Worm (Caenorhabditis elegans): ENCODE measurements around the gene C25F9.12.

Gene C25F9.12

ce11 chrV:19402855-19403254 lies at the start of gene C25F9.12:
Gene C25F9.12 (minus strand): TSS chrV:19402955.
- TF ChIP-seq klf-2 (GFP tag; conservative IDR thresholded peaks at IDR 0.05) (no peak), cog-1 (tag; optimal IDR thresholded peaks at IDR 0.05) (no peak), T22C8.4 (GFP tag; IDR thresholded peaks at IDR 0.05) (no peak), ztf-23 (GFP tag; IDR thresholded peaks at IDR 0.05) (no peak)

DNA sequence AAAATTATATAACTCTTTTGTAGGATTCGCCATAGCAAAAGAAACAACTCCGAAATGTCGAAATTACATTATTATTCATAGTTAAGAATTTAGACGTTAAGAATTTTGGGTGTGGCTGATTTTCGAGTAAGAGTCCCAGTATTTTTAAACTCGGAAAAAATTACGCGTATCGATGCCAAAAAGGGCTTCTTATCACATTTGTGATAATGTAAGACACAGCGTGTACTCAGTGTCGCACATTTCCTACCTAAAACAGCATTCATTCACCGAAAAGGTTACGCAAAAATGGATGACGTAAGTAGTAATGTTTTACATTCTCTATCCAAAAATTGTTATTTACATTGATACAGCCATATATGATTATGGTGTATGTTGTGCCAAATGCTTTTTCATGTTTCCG lies 46.8 kb upstream of the C25F9.12 start, which contains the start of gene M04C3.5:
Gene M04C3.5, plus strand, starts transcription at position 190 of the 400 bp plus-strand sequence.
- TF ChIP-seq tab-1 (GFP tag; IDR thresholded peaks at IDR 0.05) (no peak), ref-1 (GFP tag; conservative IDR thresholded peaks at IDR 0.05) (no peak), T22C8.4 (GFP tag; IDR thresholded peaks at IDR 0.05) (no peak), ztf-29 (GFP tag; IDR thresholded peaks at IDR 0.05) (no peak), med-1 (GFP tag; optimal IDR thresholded peaks at IDR 0.05; ENCODE audit: insufficient read depth) (no peak), klf-2 (GFP tag; conservative IDR thresholded peaks at IDR 0.05) (no peak), flt-1 (GFP tag; IDR thresholded peaks at IDR 0.05) (no peak), cog-1 (tag; optimal IDR thresholded peaks at IDR 0.05) (no peak), ztf-23 (GFP tag; IDR thresholded peaks at IDR 0.05) (no peak)

- TF ChIP-seq tab-1 (GFP tag; IDR thresholded peaks at IDR 0.05) (no peak), med-1 (GFP tag; optimal IDR thresholded peaks at IDR 0.05; ENCODE audit: insufficient read depth) (no peak), flt-1 (GFP tag; IDR thresholded peaks at IDR 0.05) (no peak), klf-2 (GFP tag; conservative IDR thresholded peaks at IDR 0.05) (no peak), ref-1 (GFP tag; conservative IDR thresholded peaks at IDR 0.05) (no peak), cog-1 (tag; optimal IDR thresholded peaks at IDR 0.05) (no peak), ztf-29 (GFP tag; IDR thresholded peaks at IDR 0.05) (no peak), T22C8.4 (GFP tag; IDR thresholded peaks at IDR 0.05) (no peak), ztf-23 (GFP tag; IDR thresholded peaks at IDR 0.05) (no peak)
Measured at ce11 chrV:19448805-19449204, 46.0 kb upstream of the C25F9.12 start, which contains the start of gene M04C3.2. Gene M04C3.2 (minus strand): TSS chrV:19448905.

DNA sequence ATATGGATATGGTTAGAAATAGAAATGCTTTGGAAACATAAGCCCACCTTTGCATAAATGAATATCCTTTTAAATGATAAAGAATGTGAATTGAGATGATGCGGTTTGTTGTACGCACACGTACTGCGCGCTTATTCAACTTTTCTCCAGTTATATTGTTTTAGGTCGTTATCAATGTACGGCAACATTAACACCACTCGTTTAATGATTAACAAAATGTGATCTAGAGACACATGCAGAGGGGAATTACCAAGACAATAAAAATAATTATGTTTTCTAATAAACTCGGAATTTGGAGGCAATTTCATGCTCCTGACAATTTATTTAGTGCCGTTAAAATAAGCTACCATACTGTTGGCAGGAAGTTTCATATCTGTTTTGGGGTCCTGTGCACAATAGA lies 42.7 kb upstream of the C25F9.12 start, which contains the start of gene M04C3.1:
Gene M04C3.1, minus strand, starts transcription at position 164 of the 400 bp plus-strand sequence.
- TF ChIP-seq cog-1 (tag; optimal IDR thresholded peaks at IDR 0.05) (no peak), tab-1 (GFP tag; IDR thresholded peaks at IDR 0.05) (no peak), ztf-23 (GFP tag; IDR thresholded peaks at IDR 0.05) (no peak), T22C8.4 (GFP tag; IDR thresholded peaks at IDR 0.05) (no peak), flt-1 (GFP tag; IDR thresholded peaks at IDR 0.05) (no peak), ztf-29 (GFP tag; IDR thresholded peaks at IDR 0.05) (no peak), med-1 (GFP tag; optimal IDR thresholded peaks at IDR 0.05; ENCODE audit: insufficient read depth) (no peak), klf-2 (GFP tag; conservative IDR thresholded peaks at IDR 0.05) (no peak), ref-1 (GFP tag; conservative IDR thresholded peaks at IDR 0.05) (no peak)

DNA sequence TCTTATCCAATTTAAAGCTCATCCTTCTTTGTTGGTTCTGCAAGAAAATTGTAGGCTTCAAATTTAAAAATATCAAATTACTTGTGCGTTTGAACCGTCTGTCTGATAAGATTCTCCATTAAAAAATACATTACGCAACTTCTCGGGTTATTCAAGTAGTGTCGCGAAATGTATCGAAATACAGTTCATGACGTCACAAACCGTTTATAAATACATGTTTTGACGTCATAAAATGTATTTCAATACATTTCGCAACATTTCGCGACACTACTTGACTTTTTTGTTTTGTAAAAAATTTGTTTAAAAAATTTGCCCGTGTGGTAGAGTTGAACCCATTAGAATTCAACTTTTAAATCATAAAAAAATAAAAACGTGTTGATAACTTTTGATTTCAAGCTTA lies 40.8 kb upstream of the C25F9.12 start:
- TF ChIP-seq flt-1 (GFP tag; IDR thresholded peaks at IDR 0.05) (no peak), ref-1 (GFP tag; conservative IDR thresholded peaks at IDR 0.05) (no peak), klf-2 (GFP tag; conservative IDR thresholded peaks at IDR 0.05) (no peak), tab-1 (GFP tag; IDR thresholded peaks at IDR 0.05) (no peak), med-1 (GFP tag; optimal IDR thresholded peaks at IDR 0.05; ENCODE audit: insufficient read depth) (no peak), ztf-29 (GFP tag; IDR thresholded peaks at IDR 0.05) (no peak), T22C8.4 (GFP tag; IDR thresholded peaks at IDR 0.05) (no peak), ztf-23 (GFP tag; IDR thresholded peaks at IDR 0.05) (no peak), cog-1 (tag; optimal IDR thresholded peaks at IDR 0.05) (no peak)

DNA sequence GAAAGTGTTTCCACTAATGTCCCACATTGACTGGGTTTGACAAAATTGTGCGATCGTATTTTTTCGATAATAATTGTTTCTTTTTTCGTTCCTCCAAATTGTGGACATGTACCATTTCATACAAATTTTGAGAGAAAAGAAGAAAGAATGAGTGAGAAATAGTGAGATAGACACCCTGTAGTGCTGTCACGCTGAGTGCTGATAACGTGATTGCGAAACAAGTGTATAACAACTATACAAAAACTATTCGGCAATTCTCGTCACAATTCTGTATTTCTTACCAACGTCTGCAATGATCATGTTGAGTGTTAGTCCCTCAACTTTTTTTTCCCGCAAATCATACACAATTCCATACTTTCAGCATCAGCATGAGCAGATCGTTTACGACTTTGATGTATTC lies 33.6 kb upstream of the C25F9.12 start, which contains the start of gene C25F9.14:
Gene C25F9.14, plus strand, starts transcription at position 178 of the 400 bp plus-strand sequence.
- no peak for TF ChIP-seq cog-1 (tag; optimal IDR thresholded peaks at IDR 0.05)
- no peak for TF ChIP-seq klf-2 (GFP tag; conservative IDR thresholded peaks at IDR 0.05)
- no peak for TF ChIP-seq med-1 (GFP tag; optimal IDR thresholded peaks at IDR 0.05; ENCODE audit: insufficient read depth)
- no peak for TF ChIP-seq T22C8.4 (GFP tag; IDR thresholded peaks at IDR 0.05)
- no peak for TF ChIP-seq flt-1 (GFP tag; IDR thresholded peaks at IDR 0.05)
- no peak for TF ChIP-seq tab-1 (GFP tag; IDR thresholded peaks at IDR 0.05)
- no peak for TF ChIP-seq ref-1 (GFP tag; conservative IDR thresholded peaks at IDR 0.05)
- no peak for TF ChIP-seq ztf-23 (GFP tag; IDR thresholded peaks at IDR 0.05)
- TF ChIP-seq ztf-29 (GFP tag; IDR thresholded peaks at IDR 0.05): no peak

DNA sequence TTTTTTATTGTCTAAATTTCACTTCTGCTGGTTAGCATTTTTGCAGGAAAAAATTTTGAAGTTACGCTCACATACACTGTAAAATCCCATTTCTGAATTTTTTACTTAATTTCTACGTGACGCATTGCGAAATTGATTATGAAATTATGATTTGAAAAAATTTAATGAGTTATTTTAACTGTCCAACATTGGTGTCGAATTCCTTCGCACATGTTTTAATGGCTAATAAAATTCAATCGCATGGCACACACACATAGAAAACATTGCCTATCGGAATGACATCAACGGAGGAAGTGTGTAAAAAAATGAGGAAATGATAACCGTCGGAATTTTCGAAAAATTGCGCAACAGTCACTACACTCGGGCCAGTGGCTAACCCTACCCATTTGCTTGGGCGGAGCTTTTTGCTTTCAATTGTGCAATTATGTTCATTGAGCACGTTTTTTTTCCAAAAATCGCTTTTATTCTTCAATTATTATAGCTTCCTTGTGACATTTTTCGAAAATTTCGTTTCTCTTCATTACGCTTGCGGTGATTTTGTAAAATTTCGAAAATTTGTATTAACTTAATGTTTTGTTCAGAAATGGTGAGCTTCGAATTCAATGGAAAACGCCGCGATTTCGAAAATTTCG lies 31.2 kb upstream of the C25F9.12 start, which contains the start of gene C25F9.16:
Gene C25F9.16, plus strand, starts transcription at position 582 of the 632 bp plus-strand sequence.
- no peak for TF ChIP-seq flt-1 (GFP tag; IDR thresholded peaks at IDR 0.05)
- no peak for TF ChIP-seq ztf-29 (GFP tag; IDR thresholded peaks at IDR 0.05)
- TF ChIP-seq tab-1 (GFP tag; IDR thresholded peaks at IDR 0.05): no peak
- no peak for TF ChIP-seq ref-1 (GFP tag; conservative IDR thresholded peaks at IDR 0.05)
- TF ChIP-seq ztf-23 (GFP tag; IDR thresholded peaks at IDR 0.05): no peak
- TF ChIP-seq med-1 (GFP tag; optimal IDR thresholded peaks at IDR 0.05; ENCODE audit: insufficient read depth): no peak
- TF ChIP-seq T22C8.4 (GFP tag; IDR thresholded peaks at IDR 0.05): no peak
- no peak for TF ChIP-seq cog-1 (tag; optimal IDR thresholded peaks at IDR 0.05)
- TF ChIP-seq klf-2 (GFP tag; conservative IDR thresholded peaks at IDR 0.05): no peak

DNA sequence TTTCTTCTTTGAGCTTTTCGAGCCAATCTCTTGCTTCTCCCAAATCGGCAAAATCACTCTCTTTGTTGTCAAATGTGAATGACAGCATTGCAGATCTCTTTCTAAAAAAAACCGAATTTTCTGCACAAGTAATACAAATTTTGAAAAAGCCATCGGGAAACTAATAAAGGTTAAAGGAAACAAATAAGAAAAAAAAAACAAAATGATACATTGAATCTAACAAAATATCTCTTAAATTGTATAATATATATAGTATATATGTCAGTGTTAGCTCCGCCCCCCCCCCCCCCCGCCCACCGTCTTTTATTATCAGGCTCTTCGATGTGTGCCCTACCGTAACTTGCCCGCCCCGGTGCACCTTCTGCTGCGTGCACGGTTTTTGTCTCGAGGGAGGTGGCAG lies 30.2 kb upstream of the C25F9.12 start, which contains the start of gene C25F9.11:
Gene C25F9.11, minus strand, starts transcription at position 101 of the 400 bp plus-strand sequence.
- TF ChIP-seq ref-1 (GFP tag; conservative IDR thresholded peaks at IDR 0.05): no peak

DNA sequence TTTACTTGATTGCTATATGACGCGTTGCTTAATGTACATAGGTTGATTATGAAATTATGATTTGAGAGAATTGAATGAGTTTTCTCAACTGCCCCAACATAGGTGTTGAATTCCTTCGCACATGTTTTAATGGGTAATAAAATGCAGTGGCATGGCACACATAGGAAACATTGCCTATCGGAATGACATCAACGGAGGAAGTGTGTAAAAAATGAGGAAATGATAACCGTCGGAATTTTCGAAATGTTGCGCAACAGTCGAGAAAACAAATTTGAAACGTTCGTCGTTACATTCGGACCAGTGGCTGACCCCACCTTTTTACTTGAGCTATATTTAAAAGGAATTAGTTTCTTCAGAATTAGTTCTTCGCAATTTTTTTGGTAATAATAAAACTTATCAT lies 29.3 kb upstream of the C25F9.12 start:
- TF ChIP-seq ztf-29 (GFP tag; IDR thresholded peaks at IDR 0.05): no peak
- TF ChIP-seq ref-1 (GFP tag; conservative IDR thresholded peaks at IDR 0.05): no peak
- no peak for TF ChIP-seq flt-1 (GFP tag; IDR thresholded peaks at IDR 0.05)
- TF ChIP-seq med-1 (GFP tag; optimal IDR thresholded peaks at IDR 0.05; ENCODE audit: insufficient read depth): no peak
- no peak for TF ChIP-seq klf-2 (GFP tag; conservative IDR thresholded peaks at IDR 0.05)
- TF ChIP-seq ztf-23 (GFP tag; IDR thresholded peaks at IDR 0.05): no peak
- no peak for TF ChIP-seq T22C8.4 (GFP tag; IDR thresholded peaks at IDR 0.05)
- TF ChIP-seq cog-1 (tag; optimal IDR thresholded peaks at IDR 0.05): no peak
- no peak for TF ChIP-seq tab-1 (GFP tag; IDR thresholded peaks at IDR 0.05)

- TF ChIP-seq T22C8.4 (GFP tag; IDR thresholded peaks at IDR 0.05): no peak
- TF ChIP-seq ztf-23 (GFP tag; IDR thresholded peaks at IDR 0.05): no peak
- TF ChIP-seq cog-1 (tag; optimal IDR thresholded peaks at IDR 0.05): no peak
- no peak for TF ChIP-seq klf-2 (GFP tag; conservative IDR thresholded peaks at IDR 0.05)
- no peak for TF ChIP-seq ref-1 (GFP tag; conservative IDR thresholded peaks at IDR 0.05)
- TF ChIP-seq tab-1 (GFP tag; IDR thresholded peaks at IDR 0.05): no peak
- TF ChIP-seq med-1 (GFP tag; optimal IDR thresholded peaks at IDR 0.05; ENCODE audit: insufficient read depth): no peak
Measured at ce11 chrV:19431036-19431435, 28.3 kb upstream of the C25F9.12 start, which contains the start of gene srw-85. Gene srw-85 (minus strand): TSS chrV:19431136.

Measured in whole organism, midembryonic.